Worm (Caenorhabditis elegans): ENCODE data around the gene F44E7.3.

ce11 chrV:5763787-5764186, 8.0 kb upstream of the F44E7.3 start, which contains the start of gene pgph-3:
- TF ChIP-seq ztf-23 (GFP tag; IDR thresholded peaks at IDR 0.05) (no peak), T22C8.4 (GFP tag; IDR thresholded peaks at IDR 0.05) (no peak), ref-1 (GFP tag; conservative IDR thresholded peaks at IDR 0.05) (no peak), klf-2 (GFP tag; conservative IDR thresholded peaks at IDR 0.05) (no peak), flt-1 (GFP tag; IDR thresholded peaks at IDR 0.05) (no peak), tab-1 (GFP tag; IDR thresholded peaks at IDR 0.05) (no peak), med-1 (GFP tag; optimal IDR thresholded peaks at IDR 0.05; ENCODE audit: insufficient read depth) (no peak)
